Worm (Caenorhabditis elegans): ENCODE measurements around the gene F46C8.3.

DNA sequence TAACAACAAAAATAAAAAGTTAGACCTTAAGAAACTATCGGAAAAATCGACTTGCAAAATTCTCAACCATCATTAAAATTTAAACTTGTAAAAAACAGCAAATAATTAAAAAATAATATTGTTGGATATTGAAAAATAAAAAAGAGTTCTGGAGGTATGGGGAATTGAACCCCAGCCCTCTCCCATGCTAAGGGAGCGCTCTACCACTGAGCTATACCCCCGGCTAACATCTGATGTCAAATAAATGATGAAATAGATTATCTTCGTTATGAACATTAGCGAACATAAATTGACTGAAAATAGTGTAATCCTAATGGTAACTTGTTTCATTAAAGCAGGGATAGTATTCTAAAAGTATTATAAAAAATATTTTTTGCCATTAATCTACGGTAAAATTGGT, 18.2 kb upstream of the F46C8.3 start:
- no peak for TF ChIP-seq cnd-1 (tag; optimal IDR thresholded peaks at IDR 0.05)
- TF ChIP-seq unc-39 (tag; optimal IDR thresholded peaks at IDR 0.05): no peak
- TF ChIP-seq ztf-11 (tag; optimal IDR thresholded peaks at IDR 0.05): no peak
